Fruit fly (Drosophila melanogaster): ENCODE results near the gene Eogt.
A peak's percentile ranks its signal among the peaks of the same experiment; 100 is the strongest.

Gene Eogt

DNA sequence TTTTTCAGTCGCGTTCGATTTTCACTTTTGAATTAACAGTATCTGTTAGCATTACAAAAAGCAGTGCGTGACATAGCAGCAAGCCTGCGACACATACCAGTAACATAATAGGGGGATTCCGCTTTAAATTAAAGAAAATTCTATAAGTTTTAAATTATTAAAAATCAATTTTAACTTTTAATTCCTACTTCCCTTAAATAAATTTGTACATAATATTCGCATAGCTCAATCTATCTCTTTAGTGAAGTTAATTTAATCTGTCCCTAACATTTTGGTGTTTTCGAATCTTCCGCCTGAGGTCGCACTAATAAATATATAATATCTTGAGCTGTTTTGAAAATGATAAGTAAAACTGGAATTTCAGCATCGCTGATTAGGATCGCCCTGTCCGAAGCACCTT is 39.6 kb downstream of the Eogt start, which contains the start of gene CG9886 (continued):
- TF ChIP-seq CG10209 (GFP tag; optimal IDR thresholded peaks at IDR 0.05) (peak; percentile 53), kni (GFP tag; optimal IDR thresholded peaks at IDR 0.05) (no peak), CG6813 (GFP tag; optimal IDR thresholded peaks at IDR 0.05) (peak; percentile 15), lab (GFP tag; optimal IDR thresholded peaks at IDR 0.05) (peak; percentile 62), CG8924 (tag; optimal IDR thresholded peaks at IDR 0.05) (peak; percentile 70), Hsf (GFP tag; optimal IDR thresholded peaks at IDR 0.05) (peak; percentile 56), Dp (GFP tag; optimal IDR thresholded peaks at IDR 0.05) (peak; percentile 70), CG17829 (tag; optimal IDR thresholded peaks at IDR 0.05) (peak; percentile 79), row (GFP tag; IDR thresholded peaks at IDR 0.05) (peak; percentile 85), CG16779 (GFP tag; IDR thresholded peaks at IDR 0.05) (no peak), CG13296 (GFP tag; optimal IDR thresholded peaks at IDR 0.05) (peak; percentile 56), MBD-R2 (GFP tag; IDR thresholded peaks at IDR 0.05) (peak; percentile 56; the same call in 1 of the 2 replicates), CoRest (tag; optimal IDR thresholded peaks at IDR 0.05) (peak; percentile 82), hkb (optimal IDR thresholded peaks at IDR 0.05) (no peak), hkb (GFP tag; IDR thresholded peaks at IDR 0.05) (peak; percentile 68), C15 (GFP tag; IDR thresholded peaks at IDR 0.05) (no peak), phol (tag; optimal IDR thresholded peaks at IDR 0.05) (peak; percentile 83)

DNA sequence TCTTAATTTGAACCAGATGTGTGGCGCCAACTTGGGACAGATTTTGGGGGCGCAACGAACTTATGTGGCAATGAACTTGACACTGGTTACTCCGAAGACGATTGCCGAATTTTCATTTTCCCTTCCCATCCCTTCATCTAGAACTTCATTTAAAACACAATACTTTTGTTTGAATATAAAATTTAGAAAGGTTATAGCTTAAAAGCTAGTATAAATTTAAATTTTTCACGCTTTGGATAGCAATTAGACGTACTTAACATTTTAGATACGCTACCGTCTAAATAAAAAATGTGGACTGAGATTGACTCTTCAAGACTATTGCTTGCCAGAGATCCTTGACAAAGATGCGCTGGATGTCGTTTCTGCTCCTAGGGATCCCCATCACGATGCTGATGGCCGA is 43.6 kb downstream of the Eogt start, which contains the start of gene CG44139:
TSS of gene CG44139 (plus strand) at position 301 of the 400 bp plus-strand sequence.
- no peak for TF ChIP-seq CG6175 (GFP tag; IDR thresholded peaks at IDR 0.05)
- TF ChIP-seq CG2889 (GFP tag; IDR thresholded peaks at IDR 0.05), result no peak
- TF ChIP-seq Dad (GFP tag; optimal IDR thresholded peaks at IDR 0.05), result no peak
- TF ChIP-seq NC2α (GFP tag; optimal IDR thresholded peaks at IDR 0.05), result no peak
- no peak for TF ChIP-seq CG32772 (GFP tag; IDR thresholded peaks at IDR 0.05)
- no peak for TF ChIP-seq CG14965 (GFP tag; optimal IDR thresholded peaks at IDR 0.05; ENCODE audit: borderline replicate concordance)

DNA sequence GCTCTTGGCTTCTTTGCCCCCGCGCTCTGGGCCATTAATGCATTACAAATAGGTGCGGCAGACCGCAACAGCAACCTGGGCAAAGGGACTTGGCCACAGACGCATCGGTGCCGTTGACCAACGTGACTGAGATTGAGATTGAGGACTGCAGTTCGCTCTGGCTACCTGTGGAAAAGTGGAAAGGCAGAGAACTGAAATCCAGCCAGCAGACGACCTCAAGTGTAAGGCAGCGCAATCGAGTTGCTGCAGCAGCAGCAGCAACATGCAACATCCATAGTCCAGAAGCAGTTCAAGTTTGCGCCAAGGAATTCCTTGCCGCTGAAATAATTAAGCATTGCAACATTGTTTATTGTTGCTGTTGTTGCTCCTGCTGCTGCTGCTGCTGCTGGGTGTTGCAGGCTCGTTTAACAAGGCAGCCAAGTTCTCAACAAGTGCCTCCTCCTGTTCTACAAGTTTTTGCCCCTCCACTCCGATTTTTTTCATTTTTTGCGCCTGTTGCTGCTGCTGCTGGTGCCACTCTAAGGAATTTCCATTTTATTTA is 44.8 kb downstream of the Eogt start:
- TF ChIP-seq NC2β (GFP tag; optimal IDR thresholded peaks at IDR 0.05) (no peak), Ets65A (GFP tag) (peak; percentile 37), nom (GFP tag; optimal IDR thresholded peaks at IDR 0.05) (peak; percentile 10)

DNA sequence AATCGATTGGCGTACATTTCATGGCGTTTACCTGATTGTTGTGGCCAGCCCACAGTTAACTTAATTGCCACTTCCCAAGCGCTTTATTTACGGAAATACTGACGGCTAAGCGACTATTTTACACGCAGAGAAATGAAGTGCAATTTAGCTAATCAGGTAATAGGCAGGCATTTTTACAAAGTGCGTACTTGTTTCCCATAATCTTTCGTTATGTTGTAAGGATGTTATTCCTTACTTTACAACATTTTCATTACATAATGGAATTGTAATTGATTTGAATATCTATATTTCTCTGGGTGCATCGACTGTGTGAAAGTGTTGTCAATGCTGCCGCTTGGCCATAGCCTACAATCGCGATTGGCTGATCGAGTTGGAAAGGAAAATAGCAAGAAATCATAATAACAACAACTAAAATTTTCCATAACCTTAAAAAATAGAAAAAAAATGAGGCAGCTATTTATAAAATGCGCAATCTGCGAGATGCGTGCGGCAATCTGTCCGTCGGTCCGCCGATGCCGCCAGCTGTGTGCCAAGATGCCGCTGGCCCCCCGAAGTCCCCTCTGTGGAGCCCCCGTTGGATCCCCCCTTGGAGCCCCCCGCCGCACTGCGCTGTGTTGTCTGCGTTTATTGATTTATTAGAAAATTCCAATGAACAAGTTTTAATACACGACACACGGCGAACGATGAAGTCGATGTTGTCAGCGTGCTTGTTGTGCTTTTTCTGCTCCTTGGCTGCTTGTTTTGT is 45.7 kb downstream of the Eogt start:
- no peak for TF ChIP-seq lola (GFP tag; optimal IDR thresholded peaks at IDR 0.05)
- TF ChIP-seq D (optimal IDR thresholded peaks at IDR 0.05), result no peak
- TF ChIP-seq D (GFP tag; optimal IDR thresholded peaks at IDR 0.05), result peak; percentile 9
- TF ChIP-seq stwl (tag; optimal IDR thresholded peaks at IDR 0.05), result no peak
- no peak for TF ChIP-seq dan (GFP tag; IDR thresholded peaks at IDR 0.05)
- TF ChIP-seq nmo (GFP tag; optimal IDR thresholded peaks at IDR 0.05), result peak; percentile 58
- peak; percentile 85 for TF ChIP-seq Sox102F (GFP tag; optimal IDR thresholded peaks at IDR 0.05)
- TF ChIP-seq knrl (GFP tag; IDR thresholded peaks at IDR 0.05; ENCODE audit: partially characterized antibody), result no peak
- no peak for TF ChIP-seq CG15601 (tag; optimal IDR thresholded peaks at IDR 0.05)
- peak; percentile 42 for TF ChIP-seq CG18599 (GFP tag; optimal IDR thresholded peaks at IDR 0.05)
- peak; percentile 56 for TF ChIP-seq sd (tag; optimal IDR thresholded peaks at IDR 0.05)
- TF ChIP-seq twi (tag; optimal IDR thresholded peaks at IDR 0.05), result no peak
- TF ChIP-seq scrt (GFP tag; optimal IDR thresholded peaks at IDR 0.05), result no peak
- TF ChIP-seq pho (GFP tag; optimal IDR thresholded peaks at IDR 0.05), result no peak
- peak; percentile 55 for TF ChIP-seq Rx (GFP tag; IDR thresholded peaks at IDR 0.05)
- TF ChIP-seq CG17385 (GFP tag; optimal IDR thresholded peaks at IDR 0.05), result peak; percentile 41
- TF ChIP-seq ap (GFP tag; IDR thresholded peaks at IDR 0.05), result 0 out of 2 replicates have a peak, but pooled peaks have one; percentile 18
- no peak for TF ChIP-seq Trl (optimal IDR thresholded peaks at IDR 0.05)
- peak; percentile 38 for TF ChIP-seq Trl (GFP tag; optimal IDR thresholded peaks at IDR 0.05)
- TF ChIP-seq ab (GFP tag; optimal IDR thresholded peaks at IDR 0.05), result no peak

Measured in whole organism, embryonic.